Fruit fly (Drosophila melanogaster) whole organism, embryonic: ENCODE data around the gene CG14034.

Experiments used
- CG10209 ChIP-seq: fragments of 200-800 bp; sonication (Bioruptor generic); optimal IDR thresholded peaks from 3 replicates; lab custom pipeline; 2017; ENCODE audit warnings: missing biosample characterization, mild to moderate bottlenecking, missing genetic modification characterization, missing genetic modification reagents
- CG1233 ChIP-seq: fragments of 200-800 bp; sonication (Bioruptor generic); optimal IDR thresholded peaks from 4 replicates; lab custom pipeline; 2018; ENCODE audit warnings: missing biosample characterization, mild to moderate bottlenecking, missing genetic modification characterization
- CG12391 ChIP-seq: fragments of 200-800 bp; sonication (Bioruptor generic); optimal IDR thresholded peaks from 3 replicates; lab custom pipeline; 2018; ENCODE audit warnings: missing biosample characterization, mild to moderate bottlenecking, missing genetic modification characterization, moderate library complexity
- CG12659 ChIP-seq: fragments of 200-800 bp; sonication (Bioruptor generic); optimal IDR thresholded peaks from 3 replicates; lab custom pipeline; 2017; ENCODE audit warnings: mild to moderate bottlenecking, missing biosample characterization, missing genetic modification reagents, missing genetic modification characterization
- CG1603 ChIP-seq: fragments of 200-800 bp; sonication (Bioruptor generic); optimal IDR thresholded peaks from 2 replicates; lab custom pipeline; 2019; ENCODE audit warnings: missing biosample characterization, mild to moderate bottlenecking, missing genetic modification characterization, moderate library complexity
- CG17328 ChIP-seq: fragments of 200-800 bp; sonication (Bioruptor generic); IDR thresholded peaks from 2 replicates; pipeline ENCODE4 v1.3.6; 2022; ENCODE audit warnings: missing biosample characterization, missing genetic modification characterization
- CG17568 ChIP-seq: fragments of 200-800 bp; sonication (Bioruptor generic); optimal IDR thresholded peaks from 2 replicates; lab custom pipeline; 2018; ENCODE audit warnings: missing biosample characterization, mild to moderate bottlenecking, missing genetic modification characterization, moderate library complexity
- CG18262 ChIP-seq: fragments of 200-800 bp; optimal IDR thresholded peaks from 3 replicates; lab custom pipeline; 2019; ENCODE audit warnings: missing biosample characterization, mild to moderate bottlenecking, missing genetic modification characterization, moderate library complexity
- CG18476 ChIP-seq: fragments of 200-800 bp; sonication (Bioruptor generic); optimal IDR thresholded peaks from 2 replicates; lab custom pipeline; 2016; ENCODE audit warnings: missing biosample characterization, mild to moderate bottlenecking, missing genetic modification characterization
- CG18764 ChIP-seq: fragments of 200-800 bp; sonication (Bioruptor generic); optimal IDR thresholded peaks from 3 replicates; lab custom pipeline; 2016; ENCODE audit warnings: missing biosample characterization, missing genetic modification characterization
- CG2199 ChIP-seq: fragments of 200-800 bp; sonication (Bioruptor generic); IDR thresholded peaks from 3 replicates; pipeline ENCODE4 v1.3.6; 2022; ENCODE audit warnings: missing biosample characterization, missing genetic modification characterization
- CG31388 ChIP-seq: fragments of 200-800 bp; sonication (Bioruptor generic); optimal IDR thresholded peaks from 2 replicates; lab custom pipeline; 2016; ENCODE audit warnings: missing biosample characterization, missing genetic modification characterization
- CG34376 ChIP-seq: fragments of 200-800 bp; sonication (Bioruptor generic); optimal IDR thresholded peaks from 2 replicates; lab custom pipeline; 2018; ENCODE audit warnings: missing biosample characterization, mild to moderate bottlenecking, missing genetic modification characterization
- CG6175 ChIP-seq: fragments of 200-800 bp; sonication (Bioruptor generic); IDR thresholded peaks from 3 replicates; pipeline ENCODE4 v1.3.6; 2022; ENCODE audit warnings: missing biosample characterization, missing genetic modification characterization
- CG7271 ChIP-seq: fragments of 200-800 bp; sonication (Bioruptor generic); optimal IDR thresholded peaks from 2 replicates; lab custom pipeline; 2018; ENCODE audit warnings: missing biosample characterization, mild to moderate bottlenecking, missing genetic modification characterization, moderate library complexity
- CG7928 ChIP-seq: fragments of 200-800 bp; sonication (Bioruptor generic); optimal IDR thresholded peaks from 2 replicates; lab custom pipeline; 2017; ENCODE audit warnings: missing biosample characterization, mild to moderate bottlenecking, missing genetic modification characterization
- CG8765 ChIP-seq: fragments of 200-800 bp; sonication (Bioruptor generic); IDR thresholded peaks from 2 replicates; pipeline ENCODE4 v1.3.6; 2022; ENCODE audit warnings: missing biosample characterization, missing genetic modification characterization
- CG9215 ChIP-seq: fragments of 200-800 bp; sonication (Bioruptor generic); IDR thresholded peaks from 2 replicates; pipeline ENCODE4 v1.3.6; 2022; ENCODE audit warnings: missing biosample characterization, missing genetic modification characterization
- CG9876 ChIP-seq: fragments of 200-800 bp; sonication (Bioruptor generic); optimal IDR thresholded peaks from 2 replicates; lab custom pipeline; 2016; ENCODE audit warnings: missing biosample characterization, missing genetic modification characterization
- D ChIP-seq, 2 experiments: fragments of 200-800 bp in 1 of 2; fragments of >200 bp in 1 of 2; sonication (Bioruptor generic) in 1 of 2; optimal IDR thresholded peaks; 2 replicates in 1 of 2; 3 replicates in 1 of 2; lab custom pipeline; 2017; ENCODE audit warnings: mild to moderate bottlenecking in 1 of 2, missing biosample characterization in 1 of 2, missing genetic modification characterization in 1 of 2, missing genetic modification reagents in 1 of 2
- Doc2 ChIP-seq: fragments of 200-800 bp; sonication (Bioruptor generic); IDR thresholded peaks from 2 replicates; pipeline ENCODE4 v1.3.6; 2022; ENCODE audit warnings: missing biosample characterization, missing genetic modification characterization
- Elba2 ChIP-seq: fragments of 200-800 bp; sonication (Bioruptor generic); optimal IDR thresholded peaks from 3 replicates; lab custom pipeline; 2016; ENCODE audit warnings: missing biosample characterization, missing genetic modification characterization
- HLHmδ ChIP-seq: fragments of 200-800 bp; sonication (Bioruptor generic); optimal IDR thresholded peaks from 2 replicates; lab custom pipeline; 2018; ENCODE audit warnings: missing biosample characterization, mild to moderate bottlenecking, missing genetic modification characterization, moderate library complexity
- Hmr ChIP-seq: fragments of 200-800 bp; sonication (Bioruptor generic); optimal IDR thresholded peaks from 3 replicates; lab custom pipeline; 2017; ENCODE audit warnings: mild to moderate bottlenecking, missing biosample characterization, missing genetic modification reagents, missing genetic modification characterization
- Hr3 ChIP-seq: fragments of 200-800 bp; sonication (Bioruptor generic); optimal IDR thresholded peaks from 3 replicates; lab custom pipeline; 2016; ENCODE audit warnings: missing biosample characterization, missing genetic modification characterization
- MTF-1 ChIP-seq: fragments of 200-800 bp; sonication (Bioruptor generic); optimal IDR thresholded peaks from 2 replicates; lab custom pipeline; 2018; ENCODE audit warnings: missing biosample characterization, mild to moderate bottlenecking, missing genetic modification characterization, borderline replicate concordance
- Mad ChIP-seq: fragments of 200-800 bp; sonication (Bioruptor generic); optimal IDR thresholded peaks from 2 replicates; lab custom pipeline; 2016; ENCODE audit warnings: missing biosample characterization, missing genetic modification characterization
- Myb ChIP-seq: fragments of 200-800 bp; sonication (Bioruptor generic); optimal IDR thresholded peaks from 2 replicates; lab custom pipeline; 2016; ENCODE audit warnings: missing biosample characterization, missing genetic modification characterization
- NC2α ChIP-seq: fragments of 200-800 bp; sonication (Bioruptor generic); optimal IDR thresholded peaks from 2 replicates; lab custom pipeline; 2016; ENCODE audit warnings: missing biosample characterization, missing genetic modification characterization
- Tbp ChIP-seq: fragments of >200 bp; optimal IDR thresholded peaks from 2 replicates; lab custom pipeline; 2018; ENCODE audit warnings: missing biosample characterization, missing genetic modification characterization
- Usf ChIP-seq: fragments of 200-800 bp; sonication (Bioruptor generic); optimal IDR thresholded peaks from 2 replicates; lab custom pipeline; 2017; ENCODE audit warnings: missing genotype, missing biosample characterization, missing genetic modification characterization
- bab2 ChIP-seq: fragments of 200-800 bp; sonication (Bioruptor generic); optimal IDR thresholded peaks from 2 replicates; lab custom pipeline; 2016; ENCODE audit warnings: missing biosample characterization, missing genetic modification characterization
- br ChIP-seq: fragments of >200 bp; optimal IDR thresholded peaks from 2 replicates; lab custom pipeline; 2017
- cas ChIP-seq: fragments of 200-800 bp; sonication (Bioruptor generic); IDR thresholded peaks from 2 replicates; pipeline ENCODE4 v1.3.6; 2022; ENCODE audit warnings: missing biosample characterization, missing genetic modification characterization
- cg ChIP-seq: fragments of 200-800 bp; sonication (Bioruptor generic); optimal IDR thresholded peaks from 3 replicates; lab custom pipeline; 2019; ENCODE audit warnings: missing biosample characterization, mild to moderate bottlenecking, missing genetic modification characterization, moderate library complexity
- ci ChIP-seq: fragments of 200-800 bp; sonication (Bioruptor generic); IDR thresholded peaks from 3 replicates; pipeline ENCODE4 v1.3.6; 2022; ENCODE audit warnings: missing biosample characterization, missing genetic modification characterization
- dimm ChIP-seq: fragments of 200-800 bp; sonication (Bioruptor generic); IDR thresholded peaks from 2 replicates; pipeline ENCODE4 v1.3.6; 2022; ENCODE audit warnings: missing biosample characterization, missing genetic modification characterization
- grau ChIP-seq: fragments of 200-800 bp; optimal IDR thresholded peaks from 3 replicates; lab custom pipeline; 2019; ENCODE audit warnings: missing biosample characterization, mild to moderate bottlenecking, missing genetic modification characterization, moderate library complexity
- hkb ChIP-seq, 2 experiments: fragments of 200-800 bp in 1 of 2; fragments of >200 bp in 1 of 2; sonication (Bioruptor generic) in 1 of 2; IDR thresholded peaks in 1 of 2; optimal IDR thresholded peaks in 1 of 2; 2 replicates each; pipeline versions ENCODE4 v1.3.6 to Lab custom; 2017 to 2022; ENCODE audit warnings: missing biosample characterization in 1 of 2, missing genetic modification characterization in 1 of 2
- lov ChIP-seq, 2 experiments: fragments of 200-800 bp in 1 of 2; fragments of >200 bp in 1 of 2; sonication (Bioruptor generic) in 1 of 2; IDR thresholded peaks in 1 of 2; optimal IDR thresholded peaks in 1 of 2; 2 replicates in 1 of 2; 3 replicates in 1 of 2; pipeline versions ENCODE4 v1.3.6 to Lab custom; 2017 to 2022; ENCODE audit warnings: missing biosample characterization in 1 of 2, missing genetic modification characterization in 1 of 2
- pum ChIP-seq: fragments of 200-800 bp; sonication (Bioruptor generic); optimal IDR thresholded peaks from 2 replicates; lab custom pipeline; 2016; ENCODE audit warnings: missing biosample characterization, missing genetic modification characterization
- rib ChIP-seq: fragments of 200-800 bp; sonication (Bioruptor generic); IDR thresholded peaks from 2 replicates; pipeline ENCODE4 v1.3.6; 2022; ENCODE audit warnings: missing biosample characterization, missing genetic modification characterization
- ro ChIP-seq: fragments of 200-800 bp; sonication (Bioruptor generic); IDR thresholded peaks from 2 replicates; pipeline ENCODE4 v1.3.6; 2022; ENCODE audit warnings: missing biosample characterization, missing genetic modification characterization
- row ChIP-seq: fragments of 200-800 bp; sonication (Bioruptor generic); IDR thresholded peaks from 3 replicates; pipeline ENCODE4 v1.3.6; 2022; ENCODE audit warnings: missing biosample characterization, missing genetic modification characterization
- sens ChIP-seq: fragments of 200-800 bp; sonication (Bioruptor generic); peaks from one replicate; lab custom pipeline; 2016; ENCODE audit warnings: missing biosample characterization, missing genetic modification characterization
- sens-2 ChIP-seq: fragments of 200-800 bp; sonication (Bioruptor generic); IDR thresholded peaks from 2 replicates; pipeline ENCODE4 v1.3.6; 2022; ENCODE audit warnings: missing biosample characterization, missing genetic modification characterization
- sim ChIP-seq: fragments of 200-800 bp; sonication (Bioruptor generic); IDR thresholded peaks from 2 replicates; pipeline ENCODE4 v1.3.6; 2022; ENCODE audit warnings: missing biosample characterization, missing genetic modification characterization
- sna ChIP-seq: fragments of 200-800 bp; sonication (Bioruptor generic); IDR thresholded peaks from 2 replicates; pipeline ENCODE4 v1.3.6; 2022; ENCODE audit warnings: missing biosample characterization, missing genetic modification characterization; ENCODE audit not compliant: partially characterized antibody
- tgo ChIP-seq: fragments of 200-800 bp; sonication (Bioruptor generic); IDR thresholded peaks from 3 replicates; pipeline ENCODE4 v1.3.6; 2022; ENCODE audit warnings: missing biosample characterization, missing genetic modification characterization
- vnd ChIP-seq: fragments of 200-800 bp; sonication (Bioruptor generic); IDR thresholded peaks from 3 replicates; pipeline ENCODE4 v1.3.6; 2022; ENCODE audit warnings: missing biosample characterization, missing genetic modification characterization; ENCODE audit not compliant: partially characterized antibody
- wek ChIP-seq: fragments of 200-800 bp; sonication (Bioruptor generic); optimal IDR thresholded peaks from 3 replicates; lab custom pipeline; 2018; ENCODE audit warnings: missing biosample characterization, mild to moderate bottlenecking, missing genetic modification characterization, moderate library complexity

Gene CG14034

dm6 chr2L:5196684-5197083, 19.7 kb downstream of the CG14034 start (continued):
- TF ChIP-seq ci (GFP tag; lab: Robert Waterston, UW) (peak; percentile 77), CG8765 (GFP tag; lab: Robert Waterston, UW) (no peak), CG7271 (tag; lab: Kevin White, UChicago) (no peak), lov (optimal IDR thresholded peaks at IDR 0.05; lab: Kevin White, UChicago) (no peak), lov (GFP tag; IDR thresholded peaks at IDR 0.05; lab: Robert Waterston, UW) (no peak), br (lab: Kevin White, UChicago) (no peak), wek (GFP tag; lab: Kevin White, UChicago) (peak; percentile 81), CG31388 (GFP tag; lab: Kevin White, UChicago) (no peak), dimm (GFP tag; lab: Robert Waterston, UW) (no peak), CG18262 (tag; lab: Kevin White, UChicago) (no peak), CG6175 (GFP tag; lab: Robert Waterston, UW) (no peak), bab2 (GFP tag; lab: Kevin White, UChicago) (no peak), CG7928 (GFP tag; lab: Kevin White, UChicago) (no peak), CG2199 (GFP tag; lab: Robert Waterston, UW) (no peak), CG12659 (peak; percentile 48), MTF-1 (GFP tag; lab: Kevin White, UChicago) (peak; percentile 78), HLHmδ (GFP tag; lab: Kevin White, UChicago) (no peak), sim (GFP tag; lab: Robert Waterston, UW) (no peak), Elba2 (no peak), NC2α (GFP tag; lab: Kevin White, UChicago) (no peak), hkb (optimal IDR thresholded peaks at IDR 0.05; lab: Kevin White, UChicago) (no peak), hkb (GFP tag; IDR thresholded peaks at IDR 0.05; lab: Robert Waterston, UW) (peak; percentile 81), CG9876 (GFP tag; lab: Kevin White, UChicago) (no peak), ro (GFP tag; lab: Robert Waterston, UW) (no peak), CG18476 (GFP tag; lab: Kevin White, UChicago) (peak; percentile 35), grau (tag; lab: Kevin White, UChicago) (no peak), Mad (GFP tag; lab: Kevin White, UChicago) (no peak), Myb (no peak), CG9215 (GFP tag; lab: Robert Waterston, UW) (no peak), sens (GFP tag; lab: Kevin White, UChicago) (peak; percentile 92), pum (no peak), CG1233 (GFP tag; lab: Kevin White, UChicago) (peak; percentile 37), CG34376 (GFP tag; lab: Kevin White, UChicago) (peak; percentile 66), Doc2 (no peak), rib (GFP tag; lab: Robert Waterston, UW) (peak; percentile 50; the same call in 1 of the 2 replicates), Tbp (GFP tag; lab: Kevin White, UChicago) (no peak), cas (no peak), vnd (GFP tag; lab: Robert Waterston, UW) (no peak), CG17328 (no peak), D (optimal IDR thresholded peaks at IDR 0.05; lab: Kevin White, UChicago) (no peak), D (GFP tag; optimal IDR thresholded peaks at IDR 0.05; lab: Kevin White, UChicago) (peak; percentile 35), Usf (GFP tag; lab: Kevin White, UChicago) (no peak), tgo (GFP tag; lab: Robert Waterston, UW) (no peak; the same call in 2 of the 3 replicates), Hmr (GFP tag; lab: Kevin White, UChicago) (peak; percentile 78), CG10209 (GFP tag; lab: Kevin White, UChicago) (no peak), CG17568 (GFP tag; lab: Kevin White, UChicago) (no peak), sens-2 (no peak), CG18764 (GFP tag; lab: Kevin White, UChicago) (no peak), CG12391 (tag; lab: Kevin White, UChicago) (no peak), Hr3 (GFP tag; lab: Kevin White, UChicago) (no peak), CG1603 (tag; lab: Kevin White, UChicago) (no peak), cg (GFP tag; lab: Kevin White, UChicago) (no peak), sna (no peak), row (GFP tag; lab: Robert Waterston, UW) (no peak)
